Fruit fly (Drosophila melanogaster) whole organism, wandering third instar larva: ENCODE data around the gene eIF2alpha.

Experiments
- Abd-B ChIP-seq: fragments of >200 bp; optimal IDR thresholded peaks from 2 replicates; lab custom pipeline; 2017; ENCODE audit warnings: missing biosample characterization, missing genetic modification characterization
- CrebA ChIP-seq: fragments of 200-800 bp; sonication (Bioruptor generic); optimal IDR thresholded peaks from 2 replicates; lab custom pipeline; 2016; ENCODE audit warnings: missing biosample characterization, mild to moderate bottlenecking, missing genetic modification characterization, borderline replicate concordance
- Dfd ChIP-seq: fragments of >200 bp; optimal IDR thresholded peaks from 2 replicates; lab custom pipeline; 2017; ENCODE audit warnings: missing biosample characterization, missing genetic modification characterization
- GATAd ChIP-seq: sonication (Bioruptor generic); optimal IDR thresholded peaks from 2 replicates; lab custom pipeline; 2016; ENCODE audit warnings: missing biosample characterization, missing genetic modification characterization
- Hr83 ChIP-seq: fragments of 200-300 bp; sonication (Bioruptor generic); optimal IDR thresholded peaks from 2 replicates; lab custom pipeline; 2016; ENCODE audit warnings: missing biosample characterization, mild to moderate bottlenecking, missing genetic modification characterization, moderate library complexity; ENCODE audit not compliant: poor library complexity, severe bottlenecking
- Myc ChIP-seq: fragments of >200 bp; optimal IDR thresholded peaks from 2 replicates; lab custom pipeline; 2017
- N ChIP-seq: fragments of >200 bp; optimal IDR thresholded peaks from 2 replicates; lab custom pipeline; 2018; ENCODE audit warnings: missing biosample characterization, missing external identifiers, missing genetic modification characterization
- Sp1 ChIP-seq: fragments of 200-800 bp; sonication (Bioruptor generic); optimal IDR thresholded peaks from 3 replicates; lab custom pipeline; 2019; ENCODE audit warnings: missing biosample characterization, mild to moderate bottlenecking, missing genetic modification characterization, moderate library complexity
- dl ChIP-seq, 2 experiments: fragments of 175-275, 200-275 bp in 1 of 2; fragments of 200-275 bp in 1 of 2; sonication (Bioruptor generic); optimal IDR thresholded peaks; lab custom pipeline; 2018; ENCODE audit warnings: mild to moderate bottlenecking in 2 of 2, missing biosample characterization in 2 of 2, missing genetic modification characterization in 2 of 2, moderate library complexity in 2 of 2; ENCODE audit not compliant: partially characterized antibody in 2 of 2, insufficient read depth in 1 of 2
- fru ChIP-seq: fragments of 200-800 bp; sonication (Bioruptor generic); optimal IDR thresholded peaks from 3 replicates; lab custom pipeline; 2016; ENCODE audit warnings: missing biosample characterization, mild to moderate bottlenecking, missing genetic modification characterization
- lola ChIP-seq: fragments of >200 bp; optimal IDR thresholded peaks from 2 replicates; lab custom pipeline; 2017; ENCODE audit warnings: missing biosample characterization, missing genetic modification characterization
- tai ChIP-seq: sonication (Bioruptor generic); optimal IDR thresholded peaks from 2 replicates; lab custom pipeline; 2016; ENCODE audit warnings: missing biosample characterization, missing genetic modification characterization
- woc ChIP-seq: sonication (Bioruptor generic); optimal IDR thresholded peaks from 2 replicates; lab custom pipeline; 2016; ENCODE audit warnings: missing biosample characterization, mild to moderate bottlenecking, missing genetic modification characterization

dm6 chrX:16420878-16421277 lies 25.9 kb downstream of the eIF2alpha start:
- TF ChIP-seq fru (GFP tag; lab: Kevin White, UChicago) (no peak), Abd-B (GFP tag; lab: Kevin White, UChicago) (no peak), N (GFP tag; lab: Kevin White, UChicago) (no peak), Hr83 (GFP tag; lab: Kevin White, UChicago) (no peak), Dfd (GFP tag; lab: Kevin White, UChicago) (no peak), Myc (no peak), woc (GFP tag; lab: Kevin White, UChicago) (no peak), lola (GFP tag; lab: Kevin White, UChicago) (no peak), CrebA (no peak), tai (GFP tag; lab: Kevin White, UChicago) (no peak), GATAd (GFP tag; lab: Kevin White, UChicago) (no peak), dl (GFP tag; optimal IDR thresholded peaks at IDR 0.05; lab: Kevin White, UChicago; ENCODE audit: insufficient read depth in 1 of 2, partially characterized antibody in 2 of 2) (no peak), Sp1 (GFP tag; lab: Kevin White, UChicago) (no peak)
